Fruit fly (Drosophila melanogaster) whole organism, embryonic: ENCODE measurements around the gene MED25.

Experiments
- Ada2b ChIP-seq: fragments of 200-800 bp; sonication (Bioruptor generic); IDR thresholded peaks from 2 replicates; pipeline ENCODE4 v1.3.6; 2022; ENCODE audit warnings: missing biosample characterization, missing genetic modification characterization
- BEAF-32 ChIP-seq: fragments of 200-800 bp; sonication (Bioruptor generic); optimal IDR thresholded peaks from 3 replicates; lab custom pipeline; 2017; ENCODE audit warnings: missing biosample characterization, missing genetic modification characterization, mild to moderate bottlenecking, moderate library complexity, missing genetic modification reagents
- BtbVII ChIP-seq: fragments of 200-800 bp; sonication (Bioruptor generic); optimal IDR thresholded peaks from 3 replicates; lab custom pipeline; 2017; ENCODE audit warnings: missing biosample characterization, mild to moderate bottlenecking, missing genetic modification characterization
- CG10959 ChIP-seq: fragments of 200-800 bp; sonication (Bioruptor generic); IDR thresholded peaks from 2 replicates; pipeline ENCODE4 v1.3.6; 2022; ENCODE audit warnings: missing biosample characterization, missing genetic modification characterization
- CG11398 ChIP-seq: fragments of 200-800 bp; sonication (Bioruptor generic); optimal IDR thresholded peaks from 2 replicates; lab custom pipeline; 2016; ENCODE audit warnings: missing biosample characterization, missing genetic modification characterization
- CG11456 ChIP-seq: fragments of 200-800 bp; sonication (Bioruptor generic); IDR thresholded peaks from 3 replicates; pipeline ENCODE4 v1.3.6; 2022; ENCODE audit warnings: missing biosample characterization, missing genetic modification characterization
- CG15073 ChIP-seq: fragments of 200-800 bp; sonication (Bioruptor generic); optimal IDR thresholded peaks from 2 replicates; lab custom pipeline; 2016; ENCODE audit warnings: missing biosample characterization, missing genetic modification characterization
- CG18599 ChIP-seq: fragments of 200-800 bp; sonication (Bioruptor generic); optimal IDR thresholded peaks from 3 replicates; lab custom pipeline; 2017; ENCODE audit warnings: missing biosample characterization, missing genetic modification characterization, mild to moderate bottlenecking, moderate library complexity, missing genetic modification reagents
- CG2129 ChIP-seq: fragments of 200-800 bp; sonication (Bioruptor generic); IDR thresholded peaks from 2 replicates; pipeline ENCODE4 v1.3.6; 2022; ENCODE audit warnings: missing biosample characterization, missing genetic modification characterization; ENCODE audit not compliant: partially characterized antibody
- CG32772 ChIP-seq: fragments of 200-800 bp; sonication (Bioruptor generic); IDR thresholded peaks from 2 replicates; pipeline ENCODE4 v1.3.6; 2022; ENCODE audit warnings: missing biosample characterization, missing genetic modification characterization
- CG3995 ChIP-seq: fragments of 200-800 bp; sonication (Bioruptor generic); optimal IDR thresholded peaks from 3 replicates; lab custom pipeline; 2016; ENCODE audit warnings: missing biosample characterization, missing genetic modification characterization
- CG42726 ChIP-seq: fragments of 200-800 bp; sonication (Bioruptor generic); IDR thresholded peaks from 2 replicates; pipeline ENCODE4 v1.3.6; 2022; ENCODE audit warnings: missing biosample characterization, missing genetic modification characterization; ENCODE audit not compliant: partially characterized antibody
- CG4282 ChIP-seq: fragments of 200-800 bp; sonication (Bioruptor generic); optimal IDR thresholded peaks from 2 replicates; lab custom pipeline; 2016; ENCODE audit warnings: missing biosample characterization, missing genetic modification characterization
- CG4328 ChIP-seq: fragments of 200-800 bp; sonication (Bioruptor generic); optimal IDR thresholded peaks from 3 replicates; lab custom pipeline; 2017; ENCODE audit warnings: missing biosample characterization, missing genetic modification reagents, missing genetic modification characterization
- CG4360 ChIP-seq: fragments of 200-800 bp; sonication (Bioruptor generic); IDR thresholded peaks from 2 replicates; pipeline ENCODE4 v1.3.6; 2022; ENCODE audit warnings: missing biosample characterization, missing genetic modification characterization
- CG7271 ChIP-seq: fragments of 200-800 bp; sonication (Bioruptor generic); optimal IDR thresholded peaks from 2 replicates; lab custom pipeline; 2018; ENCODE audit warnings: missing biosample characterization, mild to moderate bottlenecking, missing genetic modification characterization, moderate library complexity
- CG9817 ChIP-seq: fragments of 200-800 bp; sonication (Bioruptor generic); optimal IDR thresholded peaks from 2 replicates; lab custom pipeline; 2018; ENCODE audit warnings: missing biosample characterization, mild to moderate bottlenecking, missing genetic modification characterization, moderate library complexity
- Camta ChIP-seq: fragments of 200-800 bp; sonication (Bioruptor generic); optimal IDR thresholded peaks from 2 replicates; lab custom pipeline; 2016; ENCODE audit warnings: missing biosample characterization, missing genetic modification characterization
- Dfd ChIP-seq, 2 experiments: fragments of >200 bp; optimal IDR thresholded peaks; 2 replicates each; lab custom pipeline; 2017; ENCODE audit warnings: missing biosample characterization in 2 of 2, missing genetic modification characterization in 2 of 2
- Dref ChIP-seq: fragments of 200-800 bp; sonication (Bioruptor generic); IDR thresholded peaks from 2 replicates; pipeline ENCODE4 v1.3.6; 2022; ENCODE audit warnings: missing biosample characterization, missing genetic modification characterization
- E2f2 ChIP-seq: fragments of 200-800 bp; sonication (Bioruptor generic); IDR thresholded peaks from 2 replicates; pipeline ENCODE4 v1.3.6; 2022; ENCODE audit warnings: missing biosample characterization, missing genetic modification characterization
- Fer3 ChIP-seq: fragments of 200-800 bp; sonication (Bioruptor generic); optimal IDR thresholded peaks from 2 replicates; lab custom pipeline; 2018; ENCODE audit warnings: missing biosample characterization, mild to moderate bottlenecking, missing genetic modification characterization, moderate library complexity
- Gug ChIP-seq: fragments of 200-800 bp; sonication (Bioruptor generic); IDR thresholded peaks from 4 replicates; pipeline ENCODE4 v1.3.6; 2022; ENCODE audit warnings: missing biosample characterization, missing genetic modification characterization
- HLH4C ChIP-seq: fragments of 200-800 bp; sonication (Bioruptor generic); IDR thresholded peaks from 3 replicates; pipeline ENCODE4 v1.3.6; 2022; ENCODE audit warnings: missing biosample characterization, missing genetic modification characterization; ENCODE audit not compliant: partially characterized antibody
- Hsf ChIP-seq: fragments of 200-800 bp; sonication (Bioruptor generic); optimal IDR thresholded peaks from 3 replicates; lab custom pipeline; 2016; ENCODE audit warnings: missing biosample characterization, missing genetic modification characterization
- Neu2 ChIP-seq: fragments of 200-800 bp; sonication (Bioruptor generic); optimal IDR thresholded peaks from 3 replicates; lab custom pipeline; 2016; ENCODE audit warnings: missing biosample characterization, missing genetic modification characterization, borderline replicate concordance
- Stat92E ChIP-seq, 3 experiments: fragments of >200 bp in 2 of 3; fragments of 200-800 bp in 1 of 3; sonication (Bioruptor generic) in 1 of 3; optimal IDR thresholded peaks; 2 replicates each; lab custom pipeline; 2017 to 2019; ENCODE audit warnings: missing biosample characterization in 3 of 3, missing genetic modification characterization in 3 of 3, mild to moderate bottlenecking in 1 of 3, moderate library complexity in 1 of 3
- TFAM ChIP-seq: fragments of 200-800 bp; sonication (Bioruptor generic); optimal IDR thresholded peaks from 2 replicates; lab custom pipeline; 2017; ENCODE audit warnings: missing biosample characterization, missing genetic modification characterization, inconsistent platforms
- ab ChIP-seq: fragments of 200-800 bp; sonication (Bioruptor generic); optimal IDR thresholded peaks from 2 replicates; lab custom pipeline; 2016; ENCODE audit warnings: missing biosample characterization, missing genetic modification characterization
- ash1 ChIP-seq: fragments of 200-800 bp; sonication (Bioruptor generic); optimal IDR thresholded peaks from 2 replicates; lab custom pipeline; 2018; ENCODE audit warnings: missing biosample characterization, mild to moderate bottlenecking, missing genetic modification characterization
- cato ChIP-seq: fragments of 200-800 bp; sonication (Bioruptor generic); optimal IDR thresholded peaks from 2 replicates; lab custom pipeline; 2016; ENCODE audit warnings: missing biosample characterization, missing genetic modification characterization, borderline replicate concordance
- cg ChIP-seq: fragments of 200-800 bp; sonication (Bioruptor generic); optimal IDR thresholded peaks from 3 replicates; lab custom pipeline; 2019; ENCODE audit warnings: missing biosample characterization, mild to moderate bottlenecking, missing genetic modification characterization, moderate library complexity
- ewg ChIP-seq: fragments of 200-800 bp; sonication (Bioruptor generic); optimal IDR thresholded peaks from 3 replicates; lab custom pipeline; 2017; ENCODE audit warnings: mild to moderate bottlenecking, missing biosample characterization, missing genetic modification reagents, missing genetic modification characterization
- fu2 ChIP-seq: fragments of 200-800 bp; sonication (Bioruptor generic); optimal IDR thresholded peaks from 2 replicates; lab custom pipeline; 2016; ENCODE audit warnings: missing biosample characterization, missing genetic modification characterization
- gcm ChIP-seq: fragments of 200-800 bp; sonication (Bioruptor generic); optimal IDR thresholded peaks from 2 replicates; lab custom pipeline; 2019; ENCODE audit warnings: missing biosample characterization, mild to moderate bottlenecking, missing genetic modification characterization, moderate library complexity
- gem ChIP-seq: fragments of 200-800 bp; sonication (Bioruptor generic); optimal IDR thresholded peaks from 2 replicates; lab custom pipeline; 2019; ENCODE audit warnings: missing biosample characterization, mild to moderate bottlenecking, missing genetic modification characterization, moderate library complexity
- gro ChIP-seq: fragments of 200-800 bp; sonication (Bioruptor generic); optimal IDR thresholded peaks from 2 replicates; lab custom pipeline; 2016; ENCODE audit warnings: missing biosample characterization, missing genetic modification characterization
- hb ChIP-seq: fragments of 200-800 bp; sonication (Bioruptor generic); IDR thresholded peaks from 3 replicates; pipeline ENCODE4 v1.3.6; 2022; ENCODE audit warnings: missing biosample characterization, missing genetic modification characterization; ENCODE audit not compliant: partially characterized antibody
- lmd ChIP-seq: fragments of 200-800 bp; sonication (Bioruptor generic); IDR thresholded peaks from 2 replicates; pipeline ENCODE4 v1.3.6; 2022; ENCODE audit warnings: missing biosample characterization, missing genetic modification characterization
- lov ChIP-seq, 2 experiments: fragments of 200-800 bp in 1 of 2; fragments of >200 bp in 1 of 2; sonication (Bioruptor generic) in 1 of 2; IDR thresholded peaks in 1 of 2; optimal IDR thresholded peaks in 1 of 2; 2 replicates in 1 of 2; 3 replicates in 1 of 2; pipeline versions ENCODE4 v1.3.6 to Lab custom; 2017 to 2022; ENCODE audit warnings: missing biosample characterization in 1 of 2, missing genetic modification characterization in 1 of 2
- onecut ChIP-seq: fragments of 200-800 bp; sonication (Bioruptor generic); IDR thresholded peaks from 2 replicates; pipeline ENCODE4 v1.3.6; 2022; ENCODE audit warnings: missing biosample characterization, missing genetic modification characterization
- pfk ChIP-seq: fragments of 200-800 bp; sonication (Bioruptor generic); optimal IDR thresholded peaks from 2 replicates; lab custom pipeline; 2018; ENCODE audit warnings: missing biosample characterization, mild to moderate bottlenecking, missing genetic modification characterization, moderate library complexity
- pita ChIP-seq: fragments of 200-800 bp; sonication (Bioruptor generic); optimal IDR thresholded peaks from 2 replicates; lab custom pipeline; 2017; ENCODE audit warnings: missing biosample characterization, mild to moderate bottlenecking, missing genetic modification characterization
- prd ChIP-seq, 3 experiments: fragments of >200 bp in 2 of 3; fragments of 200-800 bp in 1 of 3; sonication (Bioruptor generic) in 1 of 3; optimal IDR thresholded peaks in 2 of 3; IDR thresholded peaks in 1 of 3; 2 replicates in 2 of 3; 3 replicates in 1 of 3; pipeline versions ENCODE4 v1.3.6 to Lab custom; 2017 to 2022; ENCODE audit warnings: missing biosample characterization in 1 of 3, missing genetic modification characterization in 1 of 3
- sd ChIP-seq: fragments of 200-800 bp; sonication (Bioruptor generic); optimal IDR thresholded peaks from 3 replicates; lab custom pipeline; 2018; ENCODE audit warnings: missing biosample characterization, mild to moderate bottlenecking, missing genetic modification characterization, moderate library complexity
- shn ChIP-seq: fragments of 200-800 bp; sonication (Bioruptor generic); optimal IDR thresholded peaks from 3 replicates; lab custom pipeline; 2016; ENCODE audit warnings: missing biosample characterization, missing genetic modification characterization
- slou ChIP-seq: fragments of 200-800 bp; sonication (Bioruptor generic); optimal IDR thresholded peaks from 3 replicates; lab custom pipeline; 2016; ENCODE audit warnings: missing biosample characterization, missing genetic modification characterization
- sqz ChIP-seq: fragments of 200-800 bp; sonication (Bioruptor generic); optimal IDR thresholded peaks from 3 replicates; lab custom pipeline; 2018; ENCODE audit warnings: missing biosample characterization, mild to moderate bottlenecking, missing genetic modification characterization
- ssp ChIP-seq: fragments of 200-800 bp; sonication (Bioruptor generic); IDR thresholded peaks from 2 replicates; pipeline ENCODE4 v1.3.6; 2022; ENCODE audit warnings: missing biosample characterization, missing genetic modification characterization
- wek ChIP-seq: fragments of 200-800 bp; sonication (Bioruptor generic); optimal IDR thresholded peaks from 3 replicates; lab custom pipeline; 2018; ENCODE audit warnings: missing biosample characterization, mild to moderate bottlenecking, missing genetic modification characterization, moderate library complexity

MED25 gene

DNA sequence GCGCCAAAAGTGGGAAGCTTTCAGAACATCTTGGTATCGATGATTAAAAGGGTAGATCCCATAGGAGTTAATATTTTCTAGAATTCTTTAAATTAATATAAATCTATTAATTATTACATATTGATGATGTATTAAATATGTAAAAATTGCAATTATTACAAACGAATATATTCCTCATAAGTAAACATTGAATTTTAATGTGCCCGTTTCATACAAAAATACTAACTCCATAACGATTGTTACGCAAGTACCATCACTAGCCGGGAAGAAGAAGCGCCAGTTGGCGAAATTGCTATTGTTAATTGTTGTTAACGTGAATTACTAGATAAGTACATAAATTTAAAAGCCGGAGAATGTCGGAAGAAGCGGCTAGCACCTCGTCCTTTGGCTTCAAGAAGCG lies 48.8 kb downstream of the MED25 start, which contains the start of gene mdlc (continued):
- TF ChIP-seq Stat92E (GFP tag; optimal IDR thresholded peaks at IDR 0.05; lab: Kevin White, UChicago) = no peak
- no peak for TF ChIP-seq cg (GFP tag; lab: Kevin White, UChicago)
- no peak for TF ChIP-seq Dfd (GFP tag; optimal IDR thresholded peaks at IDR 0.05; lab: Kevin White, UChicago)
- no peak for TF ChIP-seq CG2129 (GFP tag; lab: Robert Waterston, UW)
- no peak for TF ChIP-seq hb (GFP tag; lab: Robert Waterston, UW)
- peak; percentile 64 for TF ChIP-seq E2f2
- TF ChIP-seq CG7271 = no peak
- no peak for TF ChIP-seq CG4360
- TF ChIP-seq Neu2 = no peak
- no peak for TF ChIP-seq HLH4C (GFP tag; lab: Robert Waterston, UW)
- TF ChIP-seq BtbVII = no peak
- no peak for TF ChIP-seq sd
- no peak for TF ChIP-seq onecut (GFP tag; lab: Robert Waterston, UW)
- TF ChIP-seq sqz (GFP tag; lab: Kevin White, UChicago) = no peak
- no peak for TF ChIP-seq wek
- no peak for TF ChIP-seq CG18599 (GFP tag; lab: Kevin White, UChicago)
- TF ChIP-seq prd (optimal IDR thresholded peaks at IDR 0.05; lab: Kevin White, UChicago) = no peak
- peak; percentile 33; the same call in 1 of the 3 replicates for TF ChIP-seq prd (GFP tag; IDR thresholded peaks at IDR 0.05; lab: Robert Waterston, UW)
- peak; percentile 42 for TF ChIP-seq Dref
- no peak for TF ChIP-seq CG4282 (GFP tag; lab: Kevin White, UChicago)
- no peak; the same call in 1 of the 2 replicates for TF ChIP-seq lmd (GFP tag; lab: Robert Waterston, UW)
- no peak for TF ChIP-seq shn (GFP tag; lab: Kevin White, UChicago)
- TF ChIP-seq ewg (GFP tag; lab: Kevin White, UChicago) = no peak
- no peak for TF ChIP-seq lov (optimal IDR thresholded peaks at IDR 0.05; lab: Kevin White, UChicago)
- TF ChIP-seq lov (GFP tag; IDR thresholded peaks at IDR 0.05; lab: Robert Waterston, UW) = no peak
- no peak for TF ChIP-seq CG10959 (GFP tag; lab: Robert Waterston, UW)
- TF ChIP-seq CG11398 (GFP tag; lab: Kevin White, UChicago) = no peak
- TF ChIP-seq ab = no peak
- no peak for TF ChIP-seq CG11456 (GFP tag; lab: Robert Waterston, UW)
- no peak for TF ChIP-seq CG4328
- peak; percentile 71 for TF ChIP-seq BEAF-32 (GFP tag; lab: Kevin White, UChicago)
- TF ChIP-seq Fer3 (tag; lab: Kevin White, UChicago) = no peak
- TF ChIP-seq Gug (GFP tag; lab: Robert Waterston, UW) = no peak
- no peak for TF ChIP-seq TFAM (GFP tag; lab: Kevin White, UChicago)
- no peak for TF ChIP-seq gcm (GFP tag; lab: Kevin White, UChicago)
- no peak for TF ChIP-seq ssp
- no peak for TF ChIP-seq Ada2b (GFP tag; lab: Robert Waterston, UW)
- TF ChIP-seq fu2 (GFP tag; lab: Kevin White, UChicago) = no peak
- TF ChIP-seq gro (GFP tag; lab: Kevin White, UChicago) = no peak
- no peak for TF ChIP-seq CG32772
- peak; percentile 23 for TF ChIP-seq CG9817 (tag; lab: Kevin White, UChicago)
- no peak for TF ChIP-seq CG42726 (GFP tag; lab: Robert Waterston, UW)
- no peak for TF ChIP-seq slou (GFP tag; lab: Kevin White, UChicago)
- TF ChIP-seq CG3995 = no peak
- TF ChIP-seq Hsf (GFP tag; lab: Kevin White, UChicago) = no peak
- no peak for TF ChIP-seq cato (GFP tag; lab: Kevin White, UChicago)
- TF ChIP-seq pfk = no peak
- TF ChIP-seq CG15073 (GFP tag; lab: Kevin White, UChicago) = no peak
- no peak for TF ChIP-seq pita (GFP tag; lab: Kevin White, UChicago)
- no peak for TF ChIP-seq ash1 (GFP tag; lab: Kevin White, UChicago)
- TF ChIP-seq Camta (GFP tag; lab: Kevin White, UChicago) = no peak
- peak; percentile 41 for TF ChIP-seq gem (tag; lab: Kevin White, UChicago)
